Fruit fly (Drosophila melanogaster) whole organism, embryonic: ENCODE data around the gene DPCoAC.

ENCODE experiments used
- Atf6 ChIP-seq: fragments of 200-800 bp; sonication (Bioruptor generic); IDR thresholded peaks from 2 replicates; pipeline ENCODE4 v1.3.6; 2022; ENCODE audit warnings: missing biosample characterization, missing genetic modification characterization
- CG10654 ChIP-seq: fragments of 200-800 bp; sonication (Bioruptor generic); optimal IDR thresholded peaks from 2 replicates; lab custom pipeline; 2016; ENCODE audit warnings: missing biosample characterization, missing genetic modification characterization
- CG11085 ChIP-seq: fragments of 200-800 bp; sonication (Bioruptor generic); IDR thresholded peaks from 2 replicates; pipeline ENCODE4 v1.3.6; 2022; ENCODE audit warnings: missing biosample characterization, missing genetic modification characterization
- CG11093 ChIP-seq: fragments of 200-800 bp; sonication (Bioruptor generic); IDR thresholded peaks from 3 replicates; pipeline ENCODE4 v1.3.6; 2022; ENCODE audit warnings: missing biosample characterization, missing genetic modification characterization
- CG11456 ChIP-seq: fragments of 200-800 bp; sonication (Bioruptor generic); IDR thresholded peaks from 3 replicates; pipeline ENCODE4 v1.3.6; 2022; ENCODE audit warnings: missing biosample characterization, missing genetic modification characterization
- CG12155 ChIP-seq: fragments of 200-800 bp; sonication (Bioruptor generic); optimal IDR thresholded peaks from 3 replicates; lab custom pipeline; 2016; ENCODE audit warnings: missing biosample characterization, missing genetic modification characterization
- CG12236 ChIP-seq: fragments of 200-800 bp; sonication (Bioruptor generic); optimal IDR thresholded peaks from 2 replicates; lab custom pipeline; 2016; ENCODE audit warnings: missing biosample characterization, missing genetic modification characterization
- CG1233 ChIP-seq: fragments of 200-800 bp; sonication (Bioruptor generic); optimal IDR thresholded peaks from 4 replicates; lab custom pipeline; 2018; ENCODE audit warnings: missing biosample characterization, mild to moderate bottlenecking, missing genetic modification characterization
- CG12391 ChIP-seq: fragments of 200-800 bp; sonication (Bioruptor generic); optimal IDR thresholded peaks from 3 replicates; lab custom pipeline; 2018; ENCODE audit warnings: missing biosample characterization, mild to moderate bottlenecking, missing genetic modification characterization, moderate library complexity
- CG12659 ChIP-seq: fragments of 200-800 bp; sonication (Bioruptor generic); optimal IDR thresholded peaks from 3 replicates; lab custom pipeline; 2017; ENCODE audit warnings: mild to moderate bottlenecking, missing biosample characterization, missing genetic modification reagents, missing genetic modification characterization
- CG12744 ChIP-seq: fragments of 200-800 bp; sonication (Bioruptor generic); optimal IDR thresholded peaks from 2 replicates; lab custom pipeline; 2016; ENCODE audit warnings: missing biosample characterization, missing genetic modification characterization
- CG12769 ChIP-seq: fragments of 200-800 bp; sonication (Bioruptor generic); optimal IDR thresholded peaks from 2 replicates; lab custom pipeline; 2019; ENCODE audit warnings: missing biosample characterization, mild to moderate bottlenecking, missing genetic modification characterization, moderate library complexity
- CG14050 ChIP-seq: fragments of 200-800 bp; sonication (Bioruptor generic); IDR thresholded peaks from 3 replicates; pipeline ENCODE4 v1.3.6; 2022; ENCODE audit warnings: missing biosample characterization, missing genetic modification characterization
- CG14441 ChIP-seq: fragments of 200-800 bp; sonication (Bioruptor generic); IDR thresholded peaks from 2 replicates; pipeline ENCODE4 v1.3.6; 2022; ENCODE audit warnings: missing biosample characterization, missing genetic modification characterization
- CG14710 ChIP-seq: fragments of 200-800 bp; sonication (Bioruptor generic); optimal IDR thresholded peaks from 3 replicates; lab custom pipeline; 2019; ENCODE audit warnings: missing biosample characterization, mild to moderate bottlenecking, missing genetic modification characterization, moderate library complexity
- CG1529 ChIP-seq: fragments of 200-800 bp; sonication (Bioruptor generic); optimal IDR thresholded peaks from 3 replicates; lab custom pipeline; 2018; ENCODE audit warnings: missing biosample characterization, missing genetic modification characterization
- CG2120 ChIP-seq: fragments of 200-800 bp; sonication (Bioruptor generic); optimal IDR thresholded peaks from 3 replicates; lab custom pipeline; 2016; ENCODE audit warnings: missing biosample characterization, missing genetic modification characterization
- CG3065 ChIP-seq: fragments of 200-800 bp; sonication (Bioruptor generic); optimal IDR thresholded peaks from 2 replicates; lab custom pipeline; 2016; ENCODE audit warnings: missing biosample characterization, missing genetic modification characterization
- CG31365 ChIP-seq: fragments of 200-800 bp; sonication (Bioruptor generic); optimal IDR thresholded peaks from 2 replicates; lab custom pipeline; 2018; ENCODE audit warnings: missing biosample characterization, mild to moderate bottlenecking, missing genetic modification characterization
- CG3281 ChIP-seq: fragments of 200-800 bp; sonication (Bioruptor generic); optimal IDR thresholded peaks from 3 replicates; lab custom pipeline; 2017; ENCODE audit warnings: missing biosample characterization, mild to moderate bottlenecking, missing genetic modification characterization
- CG4820 ChIP-seq: fragments of 200-800 bp; sonication (Bioruptor generic); optimal IDR thresholded peaks from 3 replicates; lab custom pipeline; 2016; ENCODE audit warnings: missing biosample characterization, missing genetic modification characterization
- CG7839 ChIP-seq: fragments of 200-800 bp; sonication (Bioruptor generic); optimal IDR thresholded peaks from 3 replicates; lab custom pipeline; 2018; ENCODE audit warnings: missing biosample characterization, mild to moderate bottlenecking, missing genetic modification characterization, moderate library complexity
- Chrac-16 ChIP-seq: fragments of 200-800 bp; sonication (Bioruptor generic); optimal IDR thresholded peaks from 3 replicates; lab custom pipeline; 2016; ENCODE audit warnings: missing biosample characterization, missing genetic modification characterization
- CoRest ChIP-seq: fragments of 200-800 bp; sonication (Bioruptor generic); optimal IDR thresholded peaks from 3 replicates; lab custom pipeline; 2018; ENCODE audit warnings: missing biosample characterization, mild to moderate bottlenecking, missing genetic modification characterization, moderate library complexity
- Doc2 ChIP-seq: fragments of 200-800 bp; sonication (Bioruptor generic); IDR thresholded peaks from 2 replicates; pipeline ENCODE4 v1.3.6; 2022; ENCODE audit warnings: missing biosample characterization, missing genetic modification characterization
- Doc3 ChIP-seq: fragments of 200-800 bp; sonication (Bioruptor generic); IDR thresholded peaks from 3 replicates; pipeline ENCODE4 v1.3.6; 2022; ENCODE audit warnings: missing biosample characterization, missing genetic modification characterization; ENCODE audit not compliant: partially characterized antibody
- Ets65A ChIP-seq: fragments of 200-800 bp; sonication (Bioruptor generic); peaks from one replicate; lab custom pipeline; 2016; ENCODE audit warnings: missing biosample characterization, missing genetic modification characterization
- H15 ChIP-seq: fragments of 200-800 bp; sonication (Bioruptor generic); IDR thresholded peaks from 3 replicates; pipeline ENCODE4 v1.3.6; 2022; ENCODE audit warnings: missing biosample characterization, missing genetic modification characterization
- Hand ChIP-seq: fragments of 200-800 bp; sonication (Bioruptor generic); optimal IDR thresholded peaks from 2 replicates; lab custom pipeline; 2017; ENCODE audit warnings: mild to moderate bottlenecking, missing biosample characterization, missing genetic modification reagents, missing genetic modification characterization
- MESR4 ChIP-seq: fragments of 200-800 bp; sonication (Bioruptor generic); optimal IDR thresholded peaks from 2 replicates; lab custom pipeline; 2018; ENCODE audit warnings: missing biosample characterization, mild to moderate bottlenecking, missing genetic modification characterization, moderate library complexity
- Max ChIP-seq: fragments of 200-800 bp; sonication (Bioruptor generic); optimal IDR thresholded peaks from 2 replicates; lab custom pipeline; 2016; ENCODE audit warnings: missing biosample characterization, mild to moderate bottlenecking, missing genetic modification characterization
- Myb ChIP-seq: fragments of 200-800 bp; sonication (Bioruptor generic); optimal IDR thresholded peaks from 2 replicates; lab custom pipeline; 2016; ENCODE audit warnings: missing biosample characterization, missing genetic modification characterization
- NK7.1 ChIP-seq: fragments of 200-800 bp; sonication (Bioruptor generic); optimal IDR thresholded peaks from 3 replicates; lab custom pipeline; 2016; ENCODE audit warnings: missing biosample characterization, missing genetic modification characterization
- NfI ChIP-seq: fragments of 200-800 bp; sonication (Bioruptor generic); optimal IDR thresholded peaks from 3 replicates; lab custom pipeline; 2018; ENCODE audit warnings: missing biosample characterization, mild to moderate bottlenecking, missing genetic modification characterization, moderate library complexity
- Side ChIP-seq: fragments of 200-800 bp; sonication (Bioruptor generic); optimal IDR thresholded peaks from 2 replicates; lab custom pipeline; 2016; ENCODE audit warnings: missing biosample characterization, missing genetic modification characterization
- Sin3A ChIP-seq: fragments of >200 bp; optimal IDR thresholded peaks from 2 replicates; lab custom pipeline; 2018
- Sox102F ChIP-seq: fragments of 200-800 bp; sonication (Bioruptor generic); optimal IDR thresholded peaks from 2 replicates; lab custom pipeline; 2018; ENCODE audit warnings: missing biosample characterization, mild to moderate bottlenecking, missing genetic modification characterization, moderate library complexity
- ac ChIP-seq: fragments of 200-800 bp; sonication (Bioruptor generic); optimal IDR thresholded peaks from 3 replicates; lab custom pipeline; 2017; ENCODE audit warnings: missing biosample characterization, mild to moderate bottlenecking, missing genetic modification characterization
- aop ChIP-seq: fragments of 200-800 bp; sonication (Bioruptor generic); IDR thresholded peaks from 2 replicates; pipeline ENCODE4 v1.3.6; 2022; ENCODE audit warnings: missing biosample characterization, missing genetic modification characterization
- crol ChIP-seq: fragments of 200-800 bp; sonication (Bioruptor generic); IDR thresholded peaks from 2 replicates; pipeline ENCODE4 v1.3.6; 2022; ENCODE audit warnings: missing biosample characterization, missing genetic modification characterization
- en ChIP-seq: fragments of 200-800 bp; sonication (Bioruptor generic); optimal IDR thresholded peaks from 2 replicates; lab custom pipeline; 2016; ENCODE audit warnings: missing biosample characterization, missing genetic modification characterization
- esg ChIP-seq: fragments of 200-800 bp; sonication (Bioruptor generic); conservative IDR thresholded peaks from 2 replicates; pipeline ENCODE4 v1.3.6; 2022; ENCODE audit warnings: missing biosample characterization, missing genetic modification characterization
- ftz-f1 ChIP-seq: fragments of 200-800 bp; sonication (Bioruptor generic); optimal IDR thresholded peaks from 2 replicates; lab custom pipeline; 2016; ENCODE audit warnings: missing biosample characterization, missing genetic modification characterization
- her ChIP-seq: fragments of 200-800 bp; sonication (Bioruptor generic); optimal IDR thresholded peaks from 2 replicates; lab custom pipeline; 2016; ENCODE audit warnings: missing biosample characterization, missing genetic modification characterization
- ken ChIP-seq: fragments of 200-800 bp; sonication (Bioruptor generic); IDR thresholded peaks from 3 replicates; pipeline ENCODE4 v1.3.6; 2022; ENCODE audit warnings: missing biosample characterization, missing genetic modification characterization
- phol ChIP-seq: fragments of 200-800 bp; sonication (Bioruptor generic); optimal IDR thresholded peaks from 3 replicates; lab custom pipeline; 2018; ENCODE audit warnings: missing biosample characterization, mild to moderate bottlenecking, missing genetic modification characterization, moderate library complexity
- slbo ChIP-seq: fragments of 200-800 bp; sonication (Bioruptor generic); IDR thresholded peaks from 2 replicates; pipeline ENCODE4 v1.3.6; 2022; ENCODE audit warnings: missing biosample characterization, missing genetic modification characterization
- slou ChIP-seq: fragments of 200-800 bp; sonication (Bioruptor generic); optimal IDR thresholded peaks from 3 replicates; lab custom pipeline; 2016; ENCODE audit warnings: missing biosample characterization, missing genetic modification characterization
- sr ChIP-seq: fragments of 200-800 bp; sonication (Bioruptor generic); IDR thresholded peaks from 3 replicates; pipeline ENCODE4 v1.3.6; 2022; ENCODE audit warnings: missing biosample characterization, missing genetic modification characterization
- wor ChIP-seq: fragments of 200-800 bp; sonication (Bioruptor generic); IDR thresholded peaks from 2 replicates; pipeline ENCODE4 v1.3.6; 2022; ENCODE audit warnings: missing biosample characterization, missing genetic modification characterization
- zen2 ChIP-seq: fragments of 200-800 bp; sonication (Bioruptor generic); IDR thresholded peaks from 3 replicates; pipeline ENCODE4 v1.3.6; 2022; ENCODE audit warnings: missing biosample characterization, missing genetic modification characterization; ENCODE audit not compliant: partially characterized antibody

DPCoAC gene

DNA sequence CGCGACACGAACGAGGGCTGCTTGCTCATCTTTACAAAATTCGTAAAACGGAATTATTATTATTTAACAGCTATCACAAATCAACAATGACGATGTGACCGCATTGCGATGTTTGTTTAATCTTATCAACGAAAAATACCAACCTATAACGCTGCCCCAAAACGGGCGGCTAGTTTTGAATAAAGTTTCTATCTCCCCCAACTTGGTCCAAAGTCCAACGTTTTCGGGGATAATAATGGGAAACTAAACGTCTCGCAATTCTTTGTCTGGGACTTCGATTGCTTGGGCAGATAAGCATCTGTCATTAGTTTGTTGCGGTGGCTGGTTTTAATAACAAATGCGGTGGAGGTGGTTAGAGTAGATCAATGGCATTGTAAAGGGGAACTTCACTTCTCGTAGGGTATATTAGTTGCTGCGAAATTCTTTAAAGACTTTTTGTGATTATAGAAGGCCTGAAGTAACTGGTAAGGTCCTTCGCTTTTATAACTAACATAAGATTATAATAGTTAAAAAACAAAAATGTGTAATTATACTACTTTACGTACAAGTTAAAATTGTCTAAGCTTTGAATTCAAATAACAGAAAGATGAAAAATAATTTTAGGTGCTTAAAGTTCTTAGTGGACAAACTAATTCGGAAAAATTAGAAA is 2.7 kb upstream of the DPCoAC start, which contains the start of gene CG15922 (continued):
- TF ChIP-seq CG12236 (GFP tag; lab: Kevin White, UChicago) (no peak), CG12391 (tag; lab: Kevin White, UChicago) (peak; percentile 21), Myb (GFP tag; lab: Kevin White, UChicago) (peak; percentile 3), H15 (GFP tag; lab: Robert Waterston, UW) (no peak), CG10654 (GFP tag; lab: Kevin White, UChicago) (no peak), ac (GFP tag; lab: Kevin White, UChicago) (no peak), Hand (GFP tag; lab: Kevin White, UChicago) (no peak), CG12659 (peak; percentile 13), sr (GFP tag; lab: Robert Waterston, UW) (no peak), Atf6 (GFP tag; lab: Robert Waterston, UW) (no peak; the same call in 1 of the 2 replicates), esg (GFP tag; lab: Robert Waterston, UW) (0 out of 2 replicates have a peak, but pooled peaks have one; percentile 19), phol (tag; lab: Kevin White, UChicago) (no peak), wor (0 out of 2 replicates have a peak, but pooled peaks have one; percentile 13), CG3281 (GFP tag; lab: Kevin White, UChicago) (peak; percentile 3), Sin3A (no peak), Max (GFP tag; lab: Kevin White, UChicago) (peak; percentile 14), aop (GFP tag; lab: Robert Waterston, UW) (no peak), MESR4 (peak; percentile 32), NfI (GFP tag; lab: Kevin White, UChicago) (peak; percentile 12), crol (GFP tag; lab: Robert Waterston, UW) (no peak), CG7839 (tag; lab: Kevin White, UChicago) (peak; percentile 17), CG12769 (tag; lab: Kevin White, UChicago) (peak; percentile 12), Sox102F (GFP tag; lab: Kevin White, UChicago) (peak; percentile 31), CG12744 (GFP tag; lab: Kevin White, UChicago) (no peak), Doc2 (GFP tag; lab: Robert Waterston, UW) (no peak), CoRest (peak; percentile 33), CG3065 (GFP tag; lab: Kevin White, UChicago) (no peak), slou (no peak), slbo (GFP tag; lab: Robert Waterston, UW) (peak; percentile 58), CG14710 (tag; lab: Kevin White, UChicago) (no peak), CG1529 (GFP tag; lab: Kevin White, UChicago) (no peak), Side (no peak), CG31365 (tag; lab: Kevin White, UChicago) (no peak), CG4820 (no peak), Doc3 (GFP tag; lab: Robert Waterston, UW) (no peak), CG11093 (GFP tag; lab: Robert Waterston, UW) (no peak), CG11456 (GFP tag; lab: Robert Waterston, UW) (no peak), CG14441 (GFP tag; lab: Robert Waterston, UW) (peak; percentile 34; the same call in 1 of the 2 replicates), NK7.1 (GFP tag; lab: Kevin White, UChicago) (no peak), her (GFP tag; lab: Kevin White, UChicago) (no peak), ken (GFP tag; lab: Robert Waterston, UW) (no peak), Chrac-16 (GFP tag; lab: Kevin White, UChicago) (no peak), CG2120 (GFP tag; lab: Kevin White, UChicago) (peak; percentile 21), CG12155 (GFP tag; lab: Kevin White, UChicago) (peak; percentile 1), CG11085 (GFP tag; lab: Robert Waterston, UW) (no peak), CG14050 (GFP tag; lab: Robert Waterston, UW) (no peak), en (GFP tag; lab: Kevin White, UChicago) (no peak), zen2 (GFP tag; lab: Robert Waterston, UW) (no peak), Ets65A (GFP tag; lab: Kevin White, UChicago) (no peak), ftz-f1 (GFP tag; lab: Kevin White, UChicago) (no peak), CG1233 (GFP tag; lab: Kevin White, UChicago) (peak; percentile 6)
